Worm (Caenorhabditis elegans) whole organism, young adult: ENCODE results near the gene zer-1.
A peak's percentile ranks its signal among the peaks of the same experiment; 100 is the strongest.

ENCODE experiments used
- B0019.2 ChIP-seq: fragments of 200-800 bp; sonication (Bioruptor generic); conservative IDR thresholded peaks from 2 replicates; pipeline ENCODE4 v1.3.6; 2022; ENCODE audit warnings: missing genetic modification reagents, missing genetic modification characterization, missing compliant biosample characterization
- B0336.3 ChIP-seq: fragments of 200-800 bp; sonication (Bioruptor generic); IDR thresholded peaks from 2 replicates; pipeline ENCODE4 v1.3.6; 2022; ENCODE audit warnings: missing genetic modification characterization, missing compliant biosample characterization
- C06A6.2 ChIP-seq: fragments of 200-800 bp; sonication (Bioruptor generic); conservative IDR thresholded peaks from 2 replicates; pipeline ENCODE4 v1.3.6; 2022; ENCODE audit warnings: missing genetic modification characterization, missing compliant biosample characterization
- T26A5.8 ChIP-seq: sonication (generic microtip); optimal IDR thresholded peaks from 2 replicates; lab custom pipeline; 2016; ENCODE audit warnings: missing genetic modification characterization, missing compliant biosample characterization
- Y53F4B.3 ChIP-seq: fragments of 200-800 bp; sonication (Bioruptor generic); IDR thresholded peaks from 2 replicates; pipeline ENCODE4 v1.3.6; 2022; ENCODE audit warnings: missing genetic modification reagents, missing genetic modification characterization, missing compliant biosample characterization
- aptf-2 ChIP-seq: fragments of 200-800 bp; sonication (Bioruptor generic); conservative IDR thresholded peaks from 2 replicates; pipeline ENCODE4 v1.3.6; 2022; ENCODE audit warnings: missing genetic modification reagents, missing genetic modification characterization, missing compliant biosample characterization
- aptf-3 ChIP-seq: fragments of 200-800 bp; sonication (Bioruptor generic); IDR thresholded peaks from 2 replicates; pipeline ENCODE4 v1.3.6; 2022; ENCODE audit warnings: missing genetic modification characterization, missing compliant biosample characterization
- athp-1 ChIP-seq: sonication (generic microtip); optimal IDR thresholded peaks from 2 replicates; lab custom pipeline; 2017; ENCODE audit warnings: mild to moderate bottlenecking, missing genetic modification characterization, missing compliant biosample characterization
- attf-5 ChIP-seq: fragments of 200-800 bp; sonication (Bioruptor generic); optimal IDR thresholded peaks from 2 replicates; lab custom pipeline; 2018; ENCODE audit warnings: mild to moderate bottlenecking, missing genetic modification characterization, missing compliant biosample characterization
- attf-6 ChIP-seq: fragments of 200-800 bp; sonication (Bioruptor generic); IDR thresholded peaks from 2 replicates; pipeline ENCODE4 v1.3.6; 2022; ENCODE audit warnings: missing genetic modification reagents, missing genetic modification characterization, missing compliant biosample characterization
- ccch-3 ChIP-seq: fragments of 200-800 bp; sonication (Bioruptor generic); optimal IDR thresholded peaks from 2 replicates; lab custom pipeline; 2018; ENCODE audit warnings: mild to moderate bottlenecking, missing genetic modification characterization, missing compliant biosample characterization
- ceh-27 ChIP-seq: fragments of 200-800 bp; sonication (Bioruptor generic); optimal IDR thresholded peaks from 2 replicates; lab custom pipeline; 2018; ENCODE audit warnings: mild to moderate bottlenecking, missing genetic modification characterization, moderate library complexity, missing compliant biosample characterization
- ceh-40 ChIP-seq: fragments of 200-800 bp; sonication (Bioruptor generic); IDR thresholded peaks from 2 replicates; pipeline ENCODE4 v1.3.6; 2022; ENCODE audit warnings: missing genetic modification characterization, missing compliant biosample characterization
- die-1 ChIP-seq: sonication (generic microtip); optimal IDR thresholded peaks from 2 replicates; lab custom pipeline; 2016; ENCODE audit warnings: missing genotype, mild to moderate bottlenecking, missing genetic modification characterization, missing compliant biosample characterization
- dox-1 ChIP-seq: fragments of 200-800 bp; sonication (Bioruptor generic); IDR thresholded peaks from 2 replicates; pipeline ENCODE4 v1.3.6; 2022; ENCODE audit warnings: missing genetic modification reagents, missing genetic modification characterization, missing compliant biosample characterization
- egl-44 ChIP-seq: fragments of 200-800 bp; sonication (Bioruptor generic); IDR thresholded peaks from 2 replicates; pipeline ENCODE4 v1.3.6; 2022; ENCODE audit warnings: missing genetic modification reagents, missing genetic modification characterization, missing compliant biosample characterization
- ekl-4 ChIP-seq: fragments of 200-800 bp; sonication (Bioruptor generic); IDR thresholded peaks from 2 replicates; pipeline ENCODE4 v1.3.6; 2022; ENCODE audit warnings: missing genetic modification reagents, missing genetic modification characterization, missing compliant biosample characterization
- ets-4 ChIP-seq: fragments of 200-800 bp; sonication (Bioruptor generic); optimal IDR thresholded peaks from 2 replicates; lab custom pipeline; 2018; ENCODE audit warnings: mild to moderate bottlenecking, missing genetic modification characterization, missing compliant biosample characterization
- hmg-1.2 ChIP-seq: fragments of 200-800 bp; sonication (Bioruptor generic); IDR thresholded peaks from 2 replicates; pipeline ENCODE4 v1.3.6; 2022; ENCODE audit warnings: missing genetic modification reagents, missing genetic modification characterization, missing compliant biosample characterization
- hmg-20 ChIP-seq: fragments of 200-800 bp; sonication (Bioruptor generic); IDR thresholded peaks from 2 replicates; pipeline ENCODE4 v1.3.6; 2022; ENCODE audit warnings: missing genetic modification reagents, missing genetic modification characterization, missing compliant biosample characterization
- let-607 ChIP-seq, 2 experiments: fragments of 200-800 bp in 1 of 2; sonication (Bioruptor generic) in 1 of 2; sonication (generic microtip) in 1 of 2; optimal IDR thresholded peaks; 2 replicates each; lab custom pipeline; 2016 to 2018; ENCODE audit warnings: mild to moderate bottlenecking in 2 of 2, missing compliant biosample characterization in 2 of 2, missing genetic modification characterization in 2 of 2, moderate library complexity in 2 of 2, missing genotype in 1 of 2
- lsy-27 ChIP-seq: sonication (generic microtip); optimal IDR thresholded peaks from 2 replicates; lab custom pipeline; 2017; ENCODE audit warnings: missing genetic modification characterization, mild to moderate bottlenecking, missing compliant biosample characterization, antibody characterized with exemption, missing genotype, borderline replicate concordance; ENCODE audit not compliant: insufficient read depth
- mcd-1 ChIP-seq: fragments of 200-800 bp; sonication (Bioruptor generic); IDR thresholded peaks from 2 replicates; pipeline ENCODE4 v1.3.6; 2022; ENCODE audit warnings: missing genetic modification reagents, missing genetic modification characterization, missing compliant biosample characterization
- mxl-1 ChIP-seq: sonication (generic microtip); optimal IDR thresholded peaks from 2 replicates; lab custom pipeline; 2016; ENCODE audit warnings: missing genetic modification characterization, missing compliant biosample characterization
- nfya-1 ChIP-seq: sonication (generic microtip); optimal IDR thresholded peaks from 2 replicates; lab custom pipeline; 2017; ENCODE audit warnings: antibody characterized with exemption, missing compliant biosample characterization, missing genetic modification characterization, borderline replicate concordance; ENCODE audit not compliant: insufficient read depth
- nfyb-1 ChIP-seq: fragments of 200-800 bp; sonication (Bioruptor generic); IDR thresholded peaks from 2 replicates; pipeline ENCODE4 v1.3.6; 2022; ENCODE audit warnings: missing genetic modification reagents, missing genetic modification characterization, missing compliant biosample characterization
- nhr-120 ChIP-seq: fragments of 200-800 bp; sonication (Bioruptor generic); IDR thresholded peaks from 2 replicates; pipeline ENCODE4 v1.3.6; 2022; ENCODE audit warnings: missing genetic modification characterization, missing compliant biosample characterization
- pbrm-1 ChIP-seq: fragments of 200-800 bp; sonication (Bioruptor generic); IDR thresholded peaks from 2 replicates; pipeline ENCODE4 v1.3.6; 2022; ENCODE audit warnings: missing genetic modification reagents, missing genetic modification characterization, missing compliant biosample characterization
- sea-2 ChIP-seq: fragments of 200-800 bp; sonication (Bioruptor generic); IDR thresholded peaks from 2 replicates; pipeline ENCODE4 v1.3.6; 2022; ENCODE audit warnings: missing genetic modification characterization, missing compliant biosample characterization
- snpc-3.4 ChIP-seq: sonication (generic microtip); optimal IDR thresholded peaks from 2 replicates; lab custom pipeline; 2017; ENCODE audit warnings: missing genetic modification characterization, mild to moderate bottlenecking, missing compliant biosample characterization, antibody characterized with exemption, moderate library complexity, missing genotype, missing genetic modification reagents
- tbx-9 ChIP-seq: sonication (generic microtip); optimal IDR thresholded peaks from 2 replicates; lab custom pipeline; 2016; ENCODE audit warnings: borderline replicate concordance, missing genetic modification characterization, inconsistent platforms, missing compliant biosample characterization
- zfh-2 ChIP-seq: fragments of 200-800 bp; sonication (Bioruptor generic); conservative IDR thresholded peaks from 2 replicates; pipeline ENCODE4 v1.3.6; 2022; ENCODE audit warnings: missing genetic modification reagents, missing genetic modification characterization, missing compliant biosample characterization
- ztf-18 ChIP-seq: sonication (generic microtip); optimal IDR thresholded peaks from 2 replicates; lab custom pipeline; 2016; ENCODE audit warnings: missing genotype, mild to moderate bottlenecking, missing genetic modification characterization, missing compliant biosample characterization
- ztf-25 ChIP-seq: fragments of 200-800 bp; sonication (Bioruptor generic); IDR thresholded peaks from 2 replicates; pipeline ENCODE4 v1.3.6; 2022; ENCODE audit warnings: missing genetic modification reagents, missing genetic modification characterization, missing compliant biosample characterization
- ztf-28 ChIP-seq: fragments of 200-800 bp; sonication (Bioruptor generic); IDR thresholded peaks from 2 replicates; pipeline ENCODE4 v1.3.6; 2022; ENCODE audit warnings: missing genetic modification reagents, missing genetic modification characterization, missing compliant biosample characterization

Gene zer-1

DNA sequence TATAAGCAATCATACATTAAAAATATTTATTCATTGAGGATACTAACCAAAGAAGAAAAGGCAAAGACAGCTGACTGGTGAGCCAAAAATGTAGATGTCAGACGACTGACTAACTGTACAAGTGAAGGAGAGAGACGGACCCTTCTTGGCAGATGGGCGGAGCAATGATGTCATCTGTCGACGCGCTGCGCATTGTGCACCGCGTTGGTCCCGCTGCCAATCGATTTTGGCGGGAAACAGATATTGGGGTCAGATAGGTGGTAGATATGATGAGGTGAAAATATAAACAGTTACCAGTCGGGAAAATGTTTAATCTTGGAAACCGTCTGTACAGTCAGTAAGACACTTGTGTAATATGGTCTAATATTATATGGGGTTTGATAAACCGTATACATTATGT lies 16.7 kb downstream of the zer-1 start, which contains the start of gene T24C4.2:
Gene T24C4.2, minus strand, starts transcription at position 101 of the 400 bp plus-strand sequence.
- TF ChIP-seq lsy-27 (tag; lab: Kevin White, UChicago), result no peak
- no peak for TF ChIP-seq ceh-40 (GFP tag; lab: Robert Waterston, UW)
- no peak for TF ChIP-seq egl-44 (GFP tag; lab: Robert Waterston, UW)
- TF ChIP-seq ztf-28, result no peak
- no peak for TF ChIP-seq T26A5.8 (tag; lab: Kevin White, UChicago)
- no peak for TF ChIP-seq hmg-1.2 (GFP tag; lab: Robert Waterston, UW)
- no peak for TF ChIP-seq aptf-2 (GFP tag; lab: Robert Waterston, UW)
- TF ChIP-seq B0019.2, result no peak

DNA sequence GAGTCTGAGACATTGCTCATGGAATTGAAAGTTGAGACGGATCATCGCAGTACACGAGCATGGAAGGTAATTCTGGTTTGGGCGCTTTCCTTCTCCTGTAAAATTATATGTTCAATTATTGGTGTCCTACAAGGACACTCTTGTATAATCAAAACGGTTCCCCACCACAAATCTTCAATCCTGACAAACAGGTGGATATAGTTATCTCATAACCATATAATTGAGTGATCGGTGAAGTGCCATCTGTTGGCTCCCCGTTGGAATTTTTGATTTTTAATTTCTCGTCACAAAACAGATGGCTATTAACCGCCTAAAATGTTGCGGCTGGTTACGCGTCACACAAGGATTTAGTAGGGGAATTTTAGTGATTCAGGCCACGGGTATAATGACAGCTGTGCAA lies 17.7 kb downstream of the zer-1 start:
- TF ChIP-seq ztf-18 (tag; lab: Kevin White, UChicago) (no peak), ztf-25 (GFP tag; lab: Robert Waterston, UW) (no peak), Y53F4B.3 (GFP tag; lab: Robert Waterston, UW) (no peak), tbx-9 (tag; lab: Kevin White, UChicago) (no peak), dox-1 (no peak), let-607 (tag; optimal IDR thresholded peaks at IDR 0.05; lab: Kevin White, UChicago) (no peak), sea-2 (GFP tag; lab: Robert Waterston, UW) (no peak), ets-4 (no peak), pbrm-1 (GFP tag; lab: Robert Waterston, UW) (no peak), ekl-4 (GFP tag; lab: Robert Waterston, UW) (no peak)

DNA sequence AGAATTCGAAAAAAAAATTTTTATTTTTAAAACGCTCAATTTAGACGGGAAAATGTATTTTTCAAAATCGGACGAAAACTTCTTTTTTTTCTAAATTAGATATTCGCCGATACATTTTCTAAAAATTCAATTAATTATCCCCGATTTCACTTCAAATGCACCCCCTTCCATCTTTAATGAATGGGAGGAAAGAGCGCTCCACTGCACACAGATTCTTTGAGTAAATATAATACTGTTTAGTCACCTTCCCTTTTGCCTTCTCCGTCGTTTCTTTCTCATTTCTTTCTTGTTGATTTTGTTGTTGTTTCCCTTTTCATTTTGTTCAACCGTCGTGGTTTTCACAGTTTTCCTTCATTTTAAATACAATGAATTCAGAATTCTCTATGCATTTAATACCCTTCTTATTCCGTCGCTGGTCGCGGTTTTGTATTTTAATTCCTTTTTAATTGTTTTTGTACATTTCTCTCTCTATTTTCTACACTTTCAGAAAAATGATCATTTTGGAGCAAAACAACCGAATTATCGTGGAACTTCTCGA lies 24.7 kb downstream of the zer-1 start, which contains the start of gene arx-4:
Gene arx-4, plus strand, starts transcription at position 488 of the 538 bp plus-strand sequence.
- TF ChIP-seq B0336.3 (GFP tag; lab: Robert Waterston, UW) (no peak), attf-5 (GFP tag; lab: Kevin White, UChicago) (peak; percentile 15), ceh-27 (GFP tag; lab: Kevin White, UChicago) (no peak), mcd-1 (GFP tag; lab: Robert Waterston, UW) (0 out of 2 replicates have a peak, but pooled peaks have one; percentile 25)
- TF ChIP-seq, all 124 proteins: peak for 2

DNA sequence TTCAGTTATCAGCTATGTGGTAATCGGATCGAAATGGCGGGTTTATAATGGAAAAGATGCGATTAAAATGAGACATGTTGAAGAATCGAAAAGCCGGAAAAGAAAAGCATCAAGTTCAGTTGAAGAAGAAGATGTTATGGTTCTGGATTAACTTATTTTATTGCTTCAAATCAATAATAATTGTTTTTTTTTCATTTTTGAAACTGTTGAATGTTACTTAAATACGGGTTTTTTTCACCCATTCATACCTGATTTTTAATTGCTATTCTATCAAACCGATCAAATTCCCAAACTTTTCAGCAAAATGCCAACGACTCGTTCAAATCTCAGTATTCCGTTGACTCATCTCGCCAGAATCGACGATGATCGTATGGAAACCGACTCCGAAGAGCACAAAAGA lies 26.7 kb downstream of the zer-1 start, which contains the start of gene exos-4.2:
Gene exos-4.2, plus strand, starts transcription at position 301 of the 400 bp plus-strand sequence.
- TF ChIP-seq nfya-1 (tag; lab: Kevin White, UChicago), result no peak
- no peak for TF ChIP-seq hmg-20 (GFP tag; lab: Robert Waterston, UW)
- TF ChIP-seq nfyb-1 (GFP tag; lab: Robert Waterston, UW), result no peak
- TF ChIP-seq zfh-2, result no peak
- no peak for TF ChIP-seq die-1 (tag; lab: Kevin White, UChicago)
- TF ChIP-seq snpc-3.4 (tag; lab: Kevin White, UChicago), result no peak
- no peak for TF ChIP-seq C06A6.2 (GFP tag; lab: Robert Waterston, UW)
- TF ChIP-seq ccch-3 (GFP tag; lab: Kevin White, UChicago), result no peak
- no peak for TF ChIP-seq egl-44 (GFP tag; lab: Robert Waterston, UW)
- TF ChIP-seq nhr-120 (GFP tag; lab: Robert Waterston, UW), result no peak
- TF ChIP-seq mxl-1, result no peak
- no peak for TF ChIP-seq aptf-3 (GFP tag; lab: Robert Waterston, UW)
- no peak for TF ChIP-seq attf-6 (GFP tag; lab: Robert Waterston, UW)
- no peak for TF ChIP-seq athp-1
